Worm (Caenorhabditis elegans) whole organism, late embryonic: Measurements from ENCODE around the gene ash-2.

Experiments
- ceh-9 ChIP-seq: sonication (generic microtip); optimal IDR thresholded peaks from 2 replicates; lab custom pipeline; 2016; ENCODE audit warnings: mild to moderate bottlenecking, missing genetic modification characterization, inconsistent platforms, missing compliant biosample characterization
- eyg-1 ChIP-seq: sonication (generic microtip); optimal IDR thresholded peaks from 2 replicates; lab custom pipeline; 2016; ENCODE audit warnings: missing genotype, missing genetic modification characterization, missing compliant biosample characterization
- pha-4 ChIP-seq: fragments of 150-350 bp; optimal IDR thresholded peaks from 2 replicates; lab custom pipeline; 2018; ENCODE audit warnings: missing biosample characterization, missing genetic modification reagents, missing genetic modification characterization

ce11 chrII:12036516-12036915, 56.9 kb downstream of the ash-2 start, which contains the start of gene cyn-16:
- no peak for TF ChIP-seq ceh-9
- no peak for TF ChIP-seq eyg-1 (tag; lab: Kevin White, UChicago)
- no peak for TF ChIP-seq pha-4 (tag; lab: Kevin White, UChicago)
